Fruit fly (Drosophila melanogaster) whole organism, embryonic: ENCODE results near the gene CG14342.

Experiments used
- Awh ChIP-seq: fragments of 200-800 bp; sonication (Bioruptor generic); IDR thresholded peaks from 2 replicates; pipeline ENCODE4, ENCODE4 v1.3.6; 2022; ENCODE audit warnings: missing biosample characterization, missing genetic modification characterization
- CG10565 ChIP-seq: fragments of 200-800 bp; sonication (Bioruptor generic); optimal IDR thresholded peaks from 3 replicates; lab custom pipeline; 2016; ENCODE audit warnings: missing biosample characterization, mild to moderate bottlenecking, missing genetic modification characterization
- CG11398 ChIP-seq: fragments of 200-800 bp; sonication (Bioruptor generic); optimal IDR thresholded peaks from 2 replicates; lab custom pipeline; 2016; ENCODE audit warnings: missing biosample characterization, missing genetic modification characterization
- CG12942 ChIP-seq: fragments of 200-800 bp; sonication (Bioruptor generic); optimal IDR thresholded peaks from 3 replicates; lab custom pipeline; 2016; ENCODE audit warnings: missing biosample characterization, missing genetic modification characterization
- CG17802 ChIP-seq: fragments of 200-800 bp; sonication (Bioruptor generic); optimal IDR thresholded peaks from 2 replicates; lab custom pipeline; 2018; ENCODE audit warnings: missing biosample characterization, mild to moderate bottlenecking, missing genetic modification characterization, moderate library complexity
- CG1792 ChIP-seq: fragments of 200-800 bp; sonication (Bioruptor generic); optimal IDR thresholded peaks from 2 replicates; lab custom pipeline; 2016; ENCODE audit warnings: missing biosample characterization, missing genetic modification characterization
- CG18476 ChIP-seq: fragments of 200-800 bp; sonication (Bioruptor generic); optimal IDR thresholded peaks from 2 replicates; lab custom pipeline; 2016; ENCODE audit warnings: missing biosample characterization, mild to moderate bottlenecking, missing genetic modification characterization
- CG2202 ChIP-seq: fragments of 200-800 bp; sonication (Bioruptor generic); optimal IDR thresholded peaks from 2 replicates; lab custom pipeline; 2018; ENCODE audit warnings: missing biosample characterization, mild to moderate bottlenecking, missing genetic modification characterization
- CG30431 ChIP-seq: fragments of 200-800 bp; sonication (Bioruptor generic); optimal IDR thresholded peaks from 2 replicates; lab custom pipeline; 2017; ENCODE audit warnings: missing biosample characterization, missing genetic modification characterization
- CG32532 ChIP-seq: fragments of 200-800 bp; sonication (Bioruptor generic); IDR thresholded peaks from 2 replicates; pipeline ENCODE4 v1.3.6; 2022; ENCODE audit warnings: missing biosample characterization, missing genetic modification characterization
- CG34376 ChIP-seq: fragments of 200-800 bp; sonication (Bioruptor generic); optimal IDR thresholded peaks from 2 replicates; lab custom pipeline; 2018; ENCODE audit warnings: missing biosample characterization, mild to moderate bottlenecking, missing genetic modification characterization
- CG34422 ChIP-seq: fragments of 200-800 bp; sonication (Bioruptor generic); IDR thresholded peaks from 3 replicates; pipeline ENCODE4 v1.3.6; 2022; ENCODE audit warnings: missing biosample characterization, missing genetic modification characterization
- CG3838 ChIP-seq: fragments of 200-800 bp; sonication (Bioruptor generic); optimal IDR thresholded peaks from 3 replicates; lab custom pipeline; 2016; ENCODE audit warnings: missing biosample characterization, missing genetic modification characterization
- CG4282 ChIP-seq: fragments of 200-800 bp; sonication (Bioruptor generic); optimal IDR thresholded peaks from 2 replicates; lab custom pipeline; 2016; ENCODE audit warnings: missing biosample characterization, missing genetic modification characterization
- CG4360 ChIP-seq: fragments of 200-800 bp; sonication (Bioruptor generic); IDR thresholded peaks from 2 replicates; pipeline ENCODE4 v1.3.6; 2022; ENCODE audit warnings: missing biosample characterization, missing genetic modification characterization
- CG4424 ChIP-seq: fragments of 200-800 bp; sonication (Bioruptor generic); optimal IDR thresholded peaks from 3 replicates; lab custom pipeline; 2016; ENCODE audit warnings: missing biosample characterization, missing genetic modification characterization
- CG8478 ChIP-seq: fragments of >200 bp; optimal IDR thresholded peaks from 2 replicates; lab custom pipeline; 2018
- CG8924 ChIP-seq: fragments of 200-800 bp; optimal IDR thresholded peaks from 3 replicates; lab custom pipeline; 2019; ENCODE audit warnings: missing biosample characterization, mild to moderate bottlenecking, missing genetic modification characterization, moderate library complexity
- CG9797 ChIP-seq: fragments of 200-800 bp; sonication (Bioruptor generic); optimal IDR thresholded peaks from 3 replicates; lab custom pipeline; 2018; ENCODE audit warnings: missing biosample characterization, mild to moderate bottlenecking, missing genetic modification characterization
- CrebB ChIP-seq: fragments of 200-800 bp; sonication (Bioruptor generic); optimal IDR thresholded peaks from 3 replicates; lab custom pipeline; 2018; ENCODE audit warnings: missing biosample characterization, mild to moderate bottlenecking, missing genetic modification characterization
- D19B ChIP-seq: fragments of 200-800 bp; sonication (Bioruptor generic); optimal IDR thresholded peaks from 2 replicates; lab custom pipeline; 2017; ENCODE audit warnings: missing biosample characterization, mild to moderate bottlenecking, missing genetic modification characterization
- Dref ChIP-seq: fragments of 200-800 bp; sonication (Bioruptor generic); IDR thresholded peaks from 2 replicates; pipeline ENCODE4 v1.3.6; 2022; ENCODE audit warnings: missing biosample characterization, missing genetic modification characterization
- Ets65A ChIP-seq: fragments of 200-800 bp; sonication (Bioruptor generic); peaks from one replicate; lab custom pipeline; 2016; ENCODE audit warnings: missing biosample characterization, missing genetic modification characterization
- GATAe ChIP-seq: fragments of 200-800 bp; sonication (Bioruptor generic); conservative IDR thresholded peaks from 2 replicates; pipeline ENCODE4 v1.3.6; 2022; ENCODE audit warnings: missing biosample characterization, missing genetic modification characterization
- H2.0 ChIP-seq: fragments of 200-800 bp; sonication (Bioruptor generic); IDR thresholded peaks from 2 replicates; pipeline ENCODE4 v1.3.6; 2022; ENCODE audit warnings: missing biosample characterization, missing genetic modification characterization
- Hmr ChIP-seq: fragments of 200-800 bp; sonication (Bioruptor generic); optimal IDR thresholded peaks from 3 replicates; lab custom pipeline; 2017; ENCODE audit warnings: mild to moderate bottlenecking, missing biosample characterization, missing genetic modification reagents, missing genetic modification characterization
- Kr ChIP-seq: fragments of 200-800 bp; sonication (Bioruptor generic); optimal IDR thresholded peaks from 2 replicates; lab custom pipeline; 2017; ENCODE audit warnings: missing biosample characterization, mild to moderate bottlenecking, missing genetic modification characterization
- MESR4 ChIP-seq: fragments of 200-800 bp; sonication (Bioruptor generic); optimal IDR thresholded peaks from 2 replicates; lab custom pipeline; 2018; ENCODE audit warnings: missing biosample characterization, mild to moderate bottlenecking, missing genetic modification characterization, moderate library complexity
- Mrtf ChIP-seq: fragments of 200-800 bp; sonication (Bioruptor generic); IDR thresholded peaks from 3 replicates; pipeline ENCODE4 v1.3.6; 2022; ENCODE audit warnings: missing biosample characterization, missing genetic modification characterization
- Ravus ChIP-seq: fragments of 200-800 bp; sonication (Bioruptor generic); IDR thresholded peaks from 2 replicates; pipeline ENCODE4 v1.3.6; 2022; ENCODE audit warnings: missing biosample characterization, missing genetic modification characterization
- Rfx ChIP-seq: fragments of 200-800 bp; sonication (Bioruptor generic); IDR thresholded peaks from 2 replicates; pipeline ENCODE4 v1.3.6; 2022; ENCODE audit warnings: missing biosample characterization, missing genetic modification characterization
- Rx ChIP-seq: fragments of 200-800 bp; sonication (Bioruptor generic); IDR thresholded peaks from 2 replicates; pipeline ENCODE4 v1.3.6; 2022; ENCODE audit warnings: missing biosample characterization, missing genetic modification characterization
- Scr ChIP-seq: fragments of 200-800 bp; sonication (Bioruptor generic); IDR thresholded peaks from 2 replicates; pipeline ENCODE4 v1.3.6; 2022; ENCODE audit warnings: missing biosample characterization, missing genetic modification characterization; ENCODE audit not compliant: partially characterized antibody
- az2 ChIP-seq: fragments of 200-800 bp; sonication (Bioruptor generic); optimal IDR thresholded peaks from 3 replicates; lab custom pipeline; 2016; ENCODE audit warnings: missing biosample characterization, missing genetic modification characterization
- bcd ChIP-seq: fragments of 200-800 bp; sonication (Bioruptor generic); optimal IDR thresholded peaks from 2 replicates; lab custom pipeline; 2017; ENCODE audit warnings: missing biosample characterization, mild to moderate bottlenecking, missing genetic modification characterization
- br ChIP-seq: fragments of >200 bp; optimal IDR thresholded peaks from 2 replicates; lab custom pipeline; 2017
- ci ChIP-seq: fragments of 200-800 bp; sonication (Bioruptor generic); IDR thresholded peaks from 3 replicates; pipeline ENCODE4 v1.3.6; 2022; ENCODE audit warnings: missing biosample characterization, missing genetic modification characterization
- croc ChIP-seq: fragments of 200-800 bp; sonication (Bioruptor generic); conservative IDR thresholded peaks from 3 replicates; pipeline ENCODE4 v1.3.6; 2022; ENCODE audit warnings: missing biosample characterization, missing genetic modification characterization
- disco-r ChIP-seq: fragments of 200-800 bp; sonication (Bioruptor generic); optimal IDR thresholded peaks from 2 replicates; lab custom pipeline; 2016; ENCODE audit warnings: missing biosample characterization, missing genetic modification characterization
- dmrt99B ChIP-seq: fragments of 200-800 bp; sonication (Bioruptor generic); optimal IDR thresholded peaks from 2 replicates; lab custom pipeline; 2018; ENCODE audit warnings: missing biosample characterization, mild to moderate bottlenecking, missing genetic modification characterization, moderate library complexity
- emc ChIP-seq: fragments of 200-800 bp; sonication (Bioruptor generic); optimal IDR thresholded peaks from 2 replicates; lab custom pipeline; 2016; ENCODE audit warnings: missing biosample characterization, missing genetic modification characterization
- fd64A ChIP-seq: fragments of 200-800 bp; sonication (Bioruptor generic); optimal IDR thresholded peaks from 3 replicates; lab custom pipeline; 2018; ENCODE audit warnings: missing biosample characterization, mild to moderate bottlenecking, missing genetic modification characterization
- ftz-f1 ChIP-seq: fragments of 200-800 bp; sonication (Bioruptor generic); optimal IDR thresholded peaks from 2 replicates; lab custom pipeline; 2016; ENCODE audit warnings: missing biosample characterization, missing genetic modification characterization
- gt ChIP-seq: fragments of 200-800 bp; sonication (Bioruptor generic); IDR thresholded peaks from 2 replicates; pipeline ENCODE4 v1.3.6; 2022; ENCODE audit warnings: missing biosample characterization, missing genetic modification characterization
- jumu ChIP-seq: fragments of 200-800 bp; sonication (Bioruptor generic); optimal IDR thresholded peaks from 3 replicates; lab custom pipeline; 2016; ENCODE audit warnings: missing biosample characterization, missing genetic modification characterization
- mld ChIP-seq: fragments of 200-800 bp; sonication (Bioruptor generic); IDR thresholded peaks from 3 replicates; pipeline ENCODE4 v1.3.6; 2022; ENCODE audit warnings: missing biosample characterization, missing genetic modification characterization; ENCODE audit not compliant: partially characterized antibody
- row ChIP-seq: fragments of 200-800 bp; sonication (Bioruptor generic); IDR thresholded peaks from 3 replicates; pipeline ENCODE4 v1.3.6; 2022; ENCODE audit warnings: missing biosample characterization, missing genetic modification characterization
- sima ChIP-seq: fragments of 200-800 bp; sonication (Bioruptor generic); optimal IDR thresholded peaks from 2 replicates; lab custom pipeline; 2016; ENCODE audit warnings: missing biosample characterization, missing genetic modification characterization
- sqz ChIP-seq: fragments of 200-800 bp; sonication (Bioruptor generic); optimal IDR thresholded peaks from 3 replicates; lab custom pipeline; 2018; ENCODE audit warnings: missing biosample characterization, mild to moderate bottlenecking, missing genetic modification characterization
- toy ChIP-seq: fragments of 200-800 bp; sonication (Bioruptor generic); IDR thresholded peaks from 2 replicates; pipeline ENCODE4 v1.3.6; 2022; ENCODE audit warnings: missing biosample characterization, missing genetic modification characterization
- yki ChIP-seq: fragments of >200 bp; optimal IDR thresholded peaks from 3 replicates; lab custom pipeline; 2018
- zen ChIP-seq: fragments of 200-800 bp; sonication (Bioruptor generic); optimal IDR thresholded peaks from 3 replicates; lab custom pipeline; 2018; ENCODE audit warnings: missing biosample characterization, mild to moderate bottlenecking, missing genetic modification characterization, moderate library complexity
- zfh1 ChIP-seq: fragments of 200-800 bp; sonication (Bioruptor generic); IDR thresholded peaks from 3 replicates; pipeline ENCODE4 v1.3.6; 2022; ENCODE audit warnings: missing biosample characterization, missing genetic modification characterization

The CG14342 gene

dm6 chr2L:1172704-1173107 lies 31.3 kb upstream of the CG14342 start, which contains the start of the genes Charon and CG4887 (continued):
- TF ChIP-seq ftz-f1 (peak; percentile 48), CG4360 (GFP tag; lab: Robert Waterston, UW) (no peak), croc (GFP tag; lab: Robert Waterston, UW) (peak; percentile 76), CG12942 (peak; percentile 71), Scr (GFP tag; lab: Robert Waterston, UW) (peak; percentile 82), CG4282 (GFP tag; lab: Kevin White, UChicago) (peak; percentile 62), CG18476 (GFP tag; lab: Kevin White, UChicago) (no peak), gt (GFP tag; lab: Robert Waterston, UW) (peak; percentile 49; the same call in 1 of the 2 replicates), Ravus (GFP tag; lab: Robert Waterston, UW) (no peak; the same call in 1 of the 2 replicates), CG17802 (tag; lab: Kevin White, UChicago) (peak; percentile 43), zen (peak; percentile 68), sqz (no peak), bcd (GFP tag; lab: Kevin White, UChicago) (peak; percentile 73), Rx (GFP tag; lab: Robert Waterston, UW) (peak; percentile 61), Dref (GFP tag; lab: Robert Waterston, UW) (peak; percentile 55), CrebB (tag; lab: Kevin White, UChicago) (peak; percentile 52), CG34422 (GFP tag; lab: Robert Waterston, UW) (peak; percentile 88), CG4424 (GFP tag; lab: Kevin White, UChicago) (peak; percentile 89), CG8924 (tag; lab: Kevin White, UChicago) (no peak), jumu (GFP tag; lab: Kevin White, UChicago) (peak; percentile 89), br (lab: Kevin White, UChicago) (no peak), CG11398 (GFP tag; lab: Kevin White, UChicago) (peak; percentile 67), CG2202 (tag; lab: Kevin White, UChicago) (peak; percentile 51), MESR4 (no peak), emc (GFP tag; lab: Kevin White, UChicago) (peak; percentile 17), yki (lab: Kevin White, UChicago) (no peak), Awh (0 out of 2 replicates have a peak, but pooled peaks have one; percentile 19), sima (no peak), az2 (GFP tag; lab: Kevin White, UChicago) (peak; percentile 81), D19B (no peak), CG8478 (lab: Kevin White, UChicago) (no peak), CG1792 (GFP tag; lab: Kevin White, UChicago) (peak; percentile 72), CG30431 (peak; percentile 57), zfh1 (GFP tag; lab: Robert Waterston, UW) (peak; percentile 77), fd64A (GFP tag; lab: Kevin White, UChicago) (no peak), Ets65A (peak; percentile 98), CG3838 (GFP tag; lab: Kevin White, UChicago) (peak; percentile 63), H2.0 (GFP tag; lab: Robert Waterston, UW) (peak; percentile 56), Hmr (GFP tag; lab: Kevin White, UChicago) (peak; percentile 83), Mrtf (GFP tag; lab: Robert Waterston, UW) (0 out of 3 replicates have a peak, but pooled peaks have one; percentile 44), Kr (GFP tag; lab: Kevin White, UChicago) (no peak), Rfx (GFP tag; lab: Robert Waterston, UW) (peak; percentile 91), row (peak; percentile 95), ci (GFP tag; lab: Robert Waterston, UW) (peak; percentile 76), CG10565 (GFP tag; lab: Kevin White, UChicago) (no peak), CG32532 (GFP tag; lab: Robert Waterston, UW) (peak; percentile 82), dmrt99B (no peak), mld (GFP tag; lab: Robert Waterston, UW) (no peak), CG9797 (GFP tag; lab: Kevin White, UChicago) (peak; percentile 5), GATAe (GFP tag; lab: Robert Waterston, UW) (peak; percentile 35; the same call in 1 of the 2 replicates), disco-r (GFP tag; lab: Kevin White, UChicago) (peak; percentile 48), CG34376 (GFP tag; lab: Kevin White, UChicago) (peak; percentile 71), toy (GFP tag; lab: Robert Waterston, UW) (peak; percentile 21; the same call in 1 of the 2 replicates)
